Worm (Caenorhabditis elegans): ENCODE results near the gene laf-1.

Gene laf-1

ce11 chrIII:2746553-2746952 is 32.3 kb downstream of the laf-1 start, which contains the start of gene Y71H2AM.14:
Gene Y71H2AM.14, minus strand, starts transcription at chrIII:2746653.
- TF ChIP-seq ztf-11 (tag; optimal IDR thresholded peaks at IDR 0.05): no peak
- no peak for TF ChIP-seq ceh-83 (GFP tag; optimal IDR thresholded peaks at IDR 0.05)
- no peak for TF ChIP-seq hlh-1 (tag; optimal IDR thresholded peaks at IDR 0.05)
- TF ChIP-seq ces-1 (GFP tag; optimal IDR thresholded peaks at IDR 0.05): no peak
- no peak for TF ChIP-seq elt-3 (tag; optimal IDR thresholded peaks at IDR 0.05)
- no peak for TF ChIP-seq elt-1 (tag; optimal IDR thresholded peaks at IDR 0.05; ENCODE audit: borderline replicate concordance, insufficient read depth)
- TF ChIP-seq ceh-39 (tag; optimal IDR thresholded peaks at IDR 0.05): no peak

DNA sequence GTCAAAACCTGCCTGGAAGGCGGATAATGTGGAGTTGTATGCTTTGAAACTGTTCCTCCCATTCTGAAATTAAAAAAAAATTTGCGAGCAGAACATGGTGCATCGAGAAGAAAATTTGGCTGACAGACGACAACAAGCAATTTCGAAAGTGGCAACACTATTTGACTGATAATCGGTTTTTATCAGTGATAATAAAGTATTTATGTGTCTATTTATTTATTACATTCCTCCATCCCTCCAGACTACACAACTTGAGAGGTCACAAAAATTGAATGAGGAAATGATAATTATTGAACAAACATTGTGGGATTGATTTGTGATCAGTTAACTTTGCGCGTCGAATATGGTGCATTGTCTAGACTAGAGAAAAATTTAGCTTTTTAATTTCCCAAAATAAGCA is 39.4 kb downstream of the laf-1 start, which contains the start of gene cest-25:
cest-25 (minus strand) TSS at position 63 of the 400 bp plus-strand sequence.
- TF ChIP-seq mab-5 (tag; optimal IDR thresholded peaks at IDR 0.05) (no peak), flh-1 (GFP tag; optimal IDR thresholded peaks at IDR 0.05) (no peak), lsy-2 (tag; optimal IDR thresholded peaks at IDR 0.05) (no peak), sptf-1 (tag; optimal IDR thresholded peaks at IDR 0.05) (no peak), mls-2 (tag; optimal IDR thresholded peaks at IDR 0.05) (no peak), nhr-237 (tag; optimal IDR thresholded peaks at IDR 0.05) (no peak), ces-1 (GFP tag; optimal IDR thresholded peaks at IDR 0.05) (no peak), elt-1 (tag; optimal IDR thresholded peaks at IDR 0.05; ENCODE audit: borderline replicate concordance, insufficient read depth) (no peak)

DNA sequence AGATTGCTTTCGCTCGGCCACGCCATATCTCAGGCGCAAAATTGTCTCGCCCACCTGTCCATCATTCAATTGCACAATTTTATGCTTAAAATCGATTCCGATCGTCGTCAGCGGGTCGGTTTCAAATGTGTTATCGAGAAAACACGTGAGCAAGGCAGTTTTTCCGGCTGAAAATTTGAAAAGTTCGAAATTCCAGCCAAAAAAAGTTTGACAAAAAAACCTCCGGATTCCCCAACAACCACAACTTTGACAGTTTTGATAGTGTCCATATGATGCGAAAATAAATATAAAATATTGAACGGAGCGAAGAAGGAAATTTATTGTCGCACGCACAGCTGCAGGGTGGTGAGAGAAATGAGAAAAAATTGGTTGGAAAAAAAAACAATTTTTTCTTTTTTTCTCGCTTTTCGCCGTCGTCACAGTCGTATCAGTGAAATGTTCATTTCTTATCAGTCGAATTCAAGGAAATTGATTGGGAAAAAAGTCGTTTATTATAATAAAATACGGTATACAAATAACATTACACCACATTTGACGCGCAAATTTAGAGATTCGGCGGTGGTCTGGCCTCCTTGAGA is 45.2 kb downstream of the laf-1 start, which contains the start of gene Y71H2AM.12:
Y71H2AM.12 (minus strand) TSS at position 486 of the 578 bp plus-strand sequence.
- TF ChIP-seq blmp-1 (tag; optimal IDR thresholded peaks at IDR 0.05) (no peak), M03D4.4 (tag; optimal IDR thresholded peaks at IDR 0.05) (no peak), ceh-83 (GFP tag; optimal IDR thresholded peaks at IDR 0.05) (no peak), cnd-1 (tag; optimal IDR thresholded peaks at IDR 0.05) (no peak), elt-1 (tag; optimal IDR thresholded peaks at IDR 0.05; ENCODE audit: borderline replicate concordance, insufficient read depth) (no peak), sptf-1 (tag; optimal IDR thresholded peaks at IDR 0.05) (no peak), nhr-237 (tag; optimal IDR thresholded peaks at IDR 0.05) (no peak), pha-4 (tag; optimal IDR thresholded peaks at IDR 0.05) (no peak), drap-1 (GFP tag; optimal IDR thresholded peaks at IDR 0.05) (no peak), ztf-11 (tag; optimal IDR thresholded peaks at IDR 0.05) (no peak), elt-3 (tag; optimal IDR thresholded peaks at IDR 0.05) (no peak), tbx-8 (GFP tag; optimal IDR thresholded peaks at IDR 0.05) (no peak), bed-3 (GFP tag; optimal IDR thresholded peaks at IDR 0.05) (no peak)

DNA sequence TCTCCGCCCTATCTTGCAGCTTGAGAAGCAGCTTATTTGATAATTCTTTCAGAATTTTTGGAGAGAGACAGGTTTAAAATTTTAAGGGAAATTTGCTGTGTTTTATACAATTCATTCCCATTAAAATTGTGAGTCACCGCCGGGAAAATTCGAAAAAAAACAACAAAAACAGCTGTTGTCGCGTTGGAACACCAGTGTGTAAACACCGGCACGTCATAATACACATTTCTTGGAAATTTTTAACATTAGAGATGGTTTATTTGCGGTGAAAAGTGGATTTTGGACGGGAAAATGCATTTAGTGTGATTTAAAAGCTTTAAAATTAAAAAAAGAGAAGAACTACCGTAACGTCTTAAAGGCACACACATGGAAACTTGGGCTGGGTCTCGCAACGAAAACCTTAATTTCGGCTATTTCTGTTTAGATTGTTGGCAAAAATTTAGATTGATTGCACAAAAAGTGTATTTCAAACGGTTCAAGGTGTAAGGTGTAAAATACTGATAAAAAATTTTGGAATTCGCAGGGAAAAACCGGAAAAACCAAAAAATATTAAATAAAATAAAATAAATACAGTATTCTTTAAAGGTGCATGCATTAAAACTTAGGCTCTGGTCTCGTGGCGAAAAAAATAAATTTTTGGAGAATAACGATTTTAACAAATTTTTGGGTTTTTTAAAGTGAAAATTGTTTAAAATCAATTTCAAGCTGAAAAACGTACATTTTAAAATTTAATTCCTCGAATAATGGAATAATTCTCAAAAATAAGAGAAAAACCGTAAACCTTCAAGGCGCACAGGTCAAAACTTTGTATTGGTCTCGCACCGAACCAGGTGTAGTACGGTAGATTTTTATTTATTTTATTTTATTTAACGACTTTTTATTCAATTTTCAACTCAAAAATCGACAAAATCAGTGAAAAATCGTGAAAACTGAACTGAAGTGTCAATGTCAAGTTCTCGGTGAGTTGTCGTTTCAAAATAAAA is 53.3 kb downstream of the laf-1 start, which contains the start of gene cosa-1:
cosa-1 (plus strand) TSS at position 896 of the 983 bp plus-strand sequence.
- TF ChIP-seq ceh-43 (GFP tag; optimal IDR thresholded peaks at IDR 0.05) (no peak), nhr-12 (tag; optimal IDR thresholded peaks at IDR 0.05) (no peak), ceh-39 (tag; optimal IDR thresholded peaks at IDR 0.05) (no peak), nhr-76 (tag; optimal IDR thresholded peaks at IDR 0.05) (no peak), hlh-1 (tag; optimal IDR thresholded peaks at IDR 0.05) (peak; percentile 30), sem-2 (GFP tag; optimal IDR thresholded peaks at IDR 0.05) (no peak), blmp-1 (tag; optimal IDR thresholded peaks at IDR 0.05) (no peak)

ce11 chrIII:2724992-2725220 is 53.9 kb downstream of the laf-1 start, which contains the start of gene Y71H2AM.11:
Gene Y71H2AM.11, minus strand, starts transcription at chrIII:2725092.
- TF ChIP-seq ham-2 (GFP tag; optimal IDR thresholded peaks at IDR 0.05) (no peak), unc-39 (tag; optimal IDR thresholded peaks at IDR 0.05) (no peak), ces-1 (GFP tag; optimal IDR thresholded peaks at IDR 0.05) (no peak), mls-2 (tag; optimal IDR thresholded peaks at IDR 0.05) (no peak), hlh-1 (tag; optimal IDR thresholded peaks at IDR 0.05) (no peak), flh-1 (GFP tag; optimal IDR thresholded peaks at IDR 0.05) (no peak), mab-5 (tag; optimal IDR thresholded peaks at IDR 0.05) (no peak), cnd-1 (tag; optimal IDR thresholded peaks at IDR 0.05) (no peak), drap-1 (GFP tag; optimal IDR thresholded peaks at IDR 0.05) (no peak), nhr-12 (tag; optimal IDR thresholded peaks at IDR 0.05) (no peak), zip-8 (tag; optimal IDR thresholded peaks at IDR 0.05) (no peak), ceh-83 (GFP tag; optimal IDR thresholded peaks at IDR 0.05) (no peak), lsy-2 (tag; optimal IDR thresholded peaks at IDR 0.05) (no peak), pha-4 (tag; optimal IDR thresholded peaks at IDR 0.05) (no peak), ceh-43 (GFP tag; optimal IDR thresholded peaks at IDR 0.05) (no peak), sem-2 (GFP tag; optimal IDR thresholded peaks at IDR 0.05) (no peak), nhr-237 (tag; optimal IDR thresholded peaks at IDR 0.05) (no peak), lin-32 (GFP tag; optimal IDR thresholded peaks at IDR 0.05) (no peak), blmp-1 (tag; optimal IDR thresholded peaks at IDR 0.05) (no peak)
